Fruit fly (Drosophila melanogaster): ENCODE measurements around the gene Actn.

Gene Actn

DNA sequence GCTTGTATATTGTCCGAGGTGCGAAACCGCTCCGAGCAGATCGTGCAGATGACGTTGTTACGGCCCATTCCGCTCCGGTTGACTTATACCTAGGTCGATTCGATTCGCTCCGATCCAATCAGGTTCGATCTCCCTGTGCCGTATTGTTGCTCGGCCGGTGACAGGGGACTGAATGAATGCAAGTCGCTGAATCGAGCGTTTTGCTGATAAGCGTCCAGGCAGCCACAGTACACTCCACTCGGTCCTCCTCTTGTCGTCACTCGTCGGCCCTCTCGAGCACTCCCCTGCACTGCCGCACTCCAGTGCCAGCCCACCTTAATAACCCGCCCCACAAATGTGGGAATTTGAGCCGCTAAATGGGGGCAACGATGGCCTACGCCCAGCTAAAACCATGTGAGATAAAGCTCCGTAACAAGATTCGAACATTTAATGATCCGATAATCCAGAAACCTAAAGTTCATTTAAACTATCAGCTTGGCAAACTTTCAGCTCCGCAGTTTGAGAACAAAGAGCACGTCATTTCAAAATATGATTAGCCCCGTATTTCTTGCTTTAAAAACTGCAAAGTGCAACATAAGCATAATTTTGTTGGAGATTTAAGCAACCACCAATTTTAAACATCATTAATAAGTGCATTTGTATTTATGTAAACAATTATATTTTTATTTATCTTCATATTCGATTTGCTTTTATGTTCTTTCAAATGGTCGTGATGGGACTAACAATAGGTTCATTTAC lies 1.7 kb upstream of the Actn start, which contains the start of gene CG4325:
CG4325 (minus strand) TSS at position 159 of the 738 bp plus-strand sequence.
- TF ChIP-seq CG8478 (optimal IDR thresholded peaks at IDR 0.05), result no peak
- no peak for TF ChIP-seq Dll (optimal IDR thresholded peaks at IDR 0.05)
- TF ChIP-seq usp (GFP tag; optimal IDR thresholded peaks at IDR 0.05), result no peak
- TF ChIP-seq psq (optimal IDR thresholded peaks at IDR 0.05), result no peak
- TF ChIP-seq EcR (GFP tag; optimal IDR thresholded peaks at IDR 0.05), result no peak
- TF ChIP-seq pan (optimal IDR thresholded peaks at IDR 0.05), result no peak

DNA sequence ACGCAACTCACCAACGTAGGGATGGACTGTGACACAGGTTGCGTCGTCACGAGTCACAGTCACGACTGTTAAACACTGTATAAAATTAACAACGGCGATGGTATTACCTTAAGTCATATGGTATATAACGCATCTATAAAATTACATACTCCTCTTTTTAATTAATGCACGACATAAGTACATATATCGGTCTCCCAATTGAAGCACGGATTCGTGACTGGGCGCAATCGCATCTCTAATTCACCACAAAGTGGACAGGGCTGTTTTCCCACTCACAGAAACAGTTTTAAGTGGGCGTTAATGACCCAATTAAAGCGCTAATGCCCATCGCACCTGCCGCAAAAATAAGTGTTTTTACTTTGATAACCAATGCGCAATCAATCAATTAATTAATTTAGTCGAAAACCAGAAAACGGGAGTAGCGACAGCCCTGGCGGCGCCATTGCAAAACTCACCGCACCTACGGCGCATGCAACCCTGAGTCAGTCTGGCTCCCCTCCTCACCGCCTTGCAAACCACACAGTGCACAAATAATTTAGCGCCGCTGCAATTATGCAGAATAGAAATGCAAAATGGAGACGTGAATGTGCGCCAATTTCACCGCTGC lies 696 bp downstream of the Actn start, which contains the start of gene CG4313:
CG4313 (plus strand) TSS at position 557 of the 607 bp plus-strand sequence.
- TF ChIP-seq Dll (optimal IDR thresholded peaks at IDR 0.05), result no peak
- no peak for TF ChIP-seq pan (optimal IDR thresholded peaks at IDR 0.05)
- no peak for TF ChIP-seq psq (optimal IDR thresholded peaks at IDR 0.05)
- TF ChIP-seq EcR (GFP tag; optimal IDR thresholded peaks at IDR 0.05), result no peak
- TF ChIP-seq usp (GFP tag; optimal IDR thresholded peaks at IDR 0.05), result no peak

DNA sequence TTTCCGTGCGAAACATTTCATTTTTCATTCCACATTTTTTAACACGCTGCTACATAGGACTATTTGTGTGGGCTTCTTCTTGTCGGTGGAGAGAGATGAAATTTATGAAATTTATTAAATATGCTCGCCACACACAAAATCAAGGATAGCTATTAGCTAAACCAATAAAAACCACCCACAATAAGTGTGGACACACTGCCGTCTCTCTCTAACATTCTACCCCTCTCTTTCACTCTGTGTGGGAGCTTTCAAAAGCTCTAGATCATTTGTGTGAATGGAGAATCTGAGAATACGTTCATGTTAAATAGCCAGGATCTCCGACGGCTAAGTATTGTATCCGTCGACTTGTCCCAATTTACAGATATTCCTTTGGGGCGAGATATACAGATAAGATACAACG lies 4.5 kb downstream of the Actn start:
- TF ChIP-seq usp (GFP tag; optimal IDR thresholded peaks at IDR 0.05) (no peak), CG8478 (optimal IDR thresholded peaks at IDR 0.05) (no peak), psq (optimal IDR thresholded peaks at IDR 0.05) (no peak), pan (optimal IDR thresholded peaks at IDR 0.05) (no peak), Dll (optimal IDR thresholded peaks at IDR 0.05) (no peak), EcR (GFP tag; optimal IDR thresholded peaks at IDR 0.05) (no peak)

DNA sequence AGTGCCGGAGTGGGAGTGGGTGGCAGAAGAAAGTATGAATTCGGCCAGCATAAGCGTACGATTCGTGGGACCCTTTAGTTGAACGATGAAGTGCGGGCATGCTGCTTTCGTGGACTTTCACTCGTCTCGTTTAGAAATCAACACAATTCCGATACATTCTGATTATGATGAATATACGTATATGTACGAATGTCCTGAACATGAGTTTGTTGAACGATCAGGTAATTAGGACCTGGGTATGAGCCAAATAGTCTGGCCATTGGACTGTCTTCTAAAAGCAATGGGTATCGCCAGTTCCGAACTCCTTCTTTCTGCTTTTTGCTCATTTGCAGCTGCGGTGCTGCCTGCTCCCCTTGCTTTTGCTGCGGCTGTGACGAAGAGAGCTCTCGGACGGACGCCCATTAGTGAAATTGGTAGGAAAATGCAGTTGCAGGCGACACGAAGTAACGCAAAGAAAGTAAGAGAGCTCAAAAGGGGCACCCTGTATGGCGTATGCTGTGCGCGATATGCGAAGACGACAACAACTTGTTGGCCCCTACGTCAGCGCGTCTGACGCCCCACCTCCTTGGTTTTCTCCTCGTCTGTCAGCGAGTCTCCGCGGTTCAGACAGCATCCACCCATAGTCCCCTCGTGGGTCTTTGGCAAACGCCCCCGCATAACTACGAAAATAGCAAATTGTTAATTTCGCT lies 5.2 kb downstream of the Actn start:
- peak; percentile 92 for TF ChIP-seq pan (optimal IDR thresholded peaks at IDR 0.05)
- no peak for TF ChIP-seq CG8478 (optimal IDR thresholded peaks at IDR 0.05)

DNA sequence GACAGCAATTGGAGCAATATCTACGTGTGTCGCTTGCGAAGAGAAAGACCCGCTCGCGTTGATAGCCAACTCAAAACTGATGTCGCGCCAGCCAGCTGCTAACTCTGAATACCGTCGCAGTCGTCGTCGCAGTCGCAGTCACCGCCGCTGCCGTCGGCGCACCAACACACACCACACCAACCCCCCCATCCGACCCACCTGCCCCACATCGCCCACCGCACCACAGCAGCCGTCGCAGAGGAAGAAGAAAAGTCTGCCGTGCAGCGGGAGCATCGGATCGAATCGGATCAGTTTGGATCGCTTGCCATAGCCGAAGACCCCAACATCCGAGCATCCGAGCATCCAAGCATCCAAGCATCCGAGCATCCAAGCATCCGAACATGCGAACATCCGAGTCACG lies 5.7 kb downstream of the Actn start:
- TF ChIP-seq pan (optimal IDR thresholded peaks at IDR 0.05) (no peak), CG8478 (optimal IDR thresholded peaks at IDR 0.05) (no peak), Dll (optimal IDR thresholded peaks at IDR 0.05) (no peak), psq (optimal IDR thresholded peaks at IDR 0.05) (no peak), EcR (GFP tag; optimal IDR thresholded peaks at IDR 0.05) (no peak), usp (GFP tag; optimal IDR thresholded peaks at IDR 0.05) (no peak)

DNA sequence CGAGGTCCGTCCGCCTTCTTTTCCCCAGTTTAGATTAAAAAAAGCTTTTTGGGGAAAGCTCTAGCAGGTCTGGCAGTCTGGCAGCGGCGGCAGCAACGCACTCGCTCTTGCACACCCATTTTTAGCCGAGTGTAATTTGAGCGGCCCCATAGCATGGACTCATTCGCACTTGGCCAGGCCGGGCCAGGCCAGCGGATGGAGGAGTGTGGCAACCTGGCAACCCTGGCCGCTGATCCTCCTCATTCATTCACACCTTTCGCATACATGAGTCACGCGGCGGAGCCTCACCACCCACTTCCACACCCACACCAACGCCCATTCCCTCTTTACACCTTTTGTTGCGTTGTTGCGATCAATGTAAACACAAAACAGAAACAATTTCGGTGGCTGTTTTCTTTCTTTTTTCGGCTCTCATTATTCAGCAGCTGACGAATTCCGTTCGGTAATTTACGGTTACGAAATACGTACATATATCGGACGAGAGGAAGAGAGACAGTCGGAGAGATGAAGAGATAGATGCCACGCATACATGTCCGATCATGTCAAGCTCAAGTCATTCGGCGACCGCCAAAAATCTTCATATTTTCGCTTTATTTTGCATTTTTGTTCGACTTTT lies 9.2 kb downstream of the Actn start:
- TF ChIP-seq Dll (optimal IDR thresholded peaks at IDR 0.05) (no peak), CG8478 (optimal IDR thresholded peaks at IDR 0.05) (no peak)

DNA sequence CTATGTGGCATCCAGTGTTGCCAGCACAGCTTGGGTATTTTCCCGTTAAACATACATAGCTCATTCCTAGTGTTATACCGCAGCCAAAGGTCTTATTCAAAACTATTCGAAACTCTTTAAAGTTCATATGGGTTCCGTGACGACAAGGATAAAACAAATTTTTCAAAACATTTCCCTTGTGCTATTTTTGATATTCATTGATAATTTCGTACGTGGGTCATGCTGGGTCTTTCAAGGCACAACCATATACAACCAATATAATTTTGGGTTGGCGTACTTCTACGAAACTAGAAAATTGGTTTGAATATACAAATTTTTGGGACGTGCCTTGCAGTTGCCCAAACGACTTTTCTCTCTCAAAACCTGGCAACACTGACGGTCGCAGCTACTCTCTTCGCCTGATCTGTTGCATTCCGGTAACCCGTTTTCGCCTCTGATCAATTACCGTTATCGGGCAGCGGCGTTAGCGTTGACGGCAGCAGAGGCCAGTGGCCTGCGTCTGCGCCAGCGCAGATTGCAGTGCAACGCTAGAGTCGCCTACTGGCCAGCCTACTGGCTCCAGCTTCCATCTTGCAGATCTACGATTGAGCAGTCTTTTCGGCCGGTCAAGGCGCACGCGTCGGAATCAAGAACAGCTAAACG lies 9.8 kb downstream of the Actn start:
- TF ChIP-seq CG8478 (optimal IDR thresholded peaks at IDR 0.05) (no peak), usp (GFP tag; optimal IDR thresholded peaks at IDR 0.05) (no peak), Dll (optimal IDR thresholded peaks at IDR 0.05) (no peak), pan (optimal IDR thresholded peaks at IDR 0.05) (no peak), psq (optimal IDR thresholded peaks at IDR 0.05) (no peak), EcR (GFP tag; optimal IDR thresholded peaks at IDR 0.05) (no peak)

DNA sequence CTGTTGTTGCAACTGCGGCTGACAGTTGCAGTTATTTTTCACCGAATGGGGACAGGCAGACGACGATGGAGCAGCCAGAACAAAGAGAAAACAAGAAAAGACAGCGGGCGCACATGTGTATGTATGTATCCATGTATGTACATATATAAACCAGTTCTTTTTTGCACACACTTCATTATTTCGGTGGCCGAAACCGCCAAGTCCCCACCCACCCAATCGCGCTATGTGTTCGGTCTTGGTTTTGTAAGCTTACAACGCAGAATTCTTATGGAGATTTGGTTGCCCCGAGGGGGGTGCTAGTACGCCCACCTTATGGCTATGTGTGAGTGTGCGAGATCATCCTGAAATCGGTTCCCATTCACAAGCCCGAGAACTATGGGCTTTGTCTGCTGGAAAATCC lies 10.8 kb downstream of the Actn start:
- TF ChIP-seq EcR (GFP tag; optimal IDR thresholded peaks at IDR 0.05) (no peak), psq (optimal IDR thresholded peaks at IDR 0.05) (no peak), pan (optimal IDR thresholded peaks at IDR 0.05) (no peak), usp (GFP tag; optimal IDR thresholded peaks at IDR 0.05) (no peak), CG8478 (optimal IDR thresholded peaks at IDR 0.05) (no peak), Dll (optimal IDR thresholded peaks at IDR 0.05) (no peak)

DNA sequence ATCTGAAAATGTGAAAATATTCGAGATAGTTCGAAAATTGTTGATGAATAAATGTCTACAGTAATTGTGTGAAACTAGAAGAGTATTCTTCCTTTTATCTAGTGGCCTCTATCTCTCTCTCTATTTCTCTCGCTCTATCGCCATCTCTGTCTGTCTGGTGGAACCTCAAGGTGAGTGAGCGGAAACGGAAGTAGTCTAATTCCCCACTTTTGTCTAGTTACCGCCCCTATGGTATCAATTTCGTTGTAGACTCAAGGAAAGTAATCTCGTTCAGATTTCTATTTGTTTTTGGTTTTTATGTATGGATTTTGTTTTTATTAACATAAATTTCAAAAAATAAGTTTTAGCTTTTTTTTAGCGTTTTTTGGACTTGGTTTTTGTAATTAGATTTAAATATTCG lies 17.3 kb downstream of the Actn start:
- no peak for TF ChIP-seq pan (optimal IDR thresholded peaks at IDR 0.05)
- no peak for TF ChIP-seq Dll (optimal IDR thresholded peaks at IDR 0.05)
- no peak for TF ChIP-seq CG8478 (optimal IDR thresholded peaks at IDR 0.05)
- TF ChIP-seq EcR (GFP tag; optimal IDR thresholded peaks at IDR 0.05), result no peak

DNA sequence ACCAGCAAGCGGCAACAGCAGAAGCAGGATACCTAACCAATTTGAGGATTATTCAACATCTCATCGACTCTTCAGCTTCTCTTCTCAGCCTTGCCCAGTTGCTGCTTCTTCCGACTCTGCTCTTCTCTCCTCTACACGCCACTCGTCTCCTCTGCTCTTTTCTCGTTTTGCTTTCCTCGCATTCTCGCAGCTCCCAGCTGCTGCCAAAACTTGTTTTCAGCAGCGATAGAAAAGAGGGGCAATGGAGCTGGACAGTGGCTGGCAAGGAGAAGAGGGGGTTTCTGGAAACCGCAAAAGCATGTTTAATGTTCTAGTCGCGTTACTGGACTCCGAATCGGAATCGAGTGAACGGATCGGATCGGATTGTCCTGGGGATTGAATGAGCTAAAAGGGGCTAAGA lies 28.7 kb downstream of the Actn start:
- no peak for TF ChIP-seq usp (GFP tag; optimal IDR thresholded peaks at IDR 0.05)
- TF ChIP-seq EcR (GFP tag; optimal IDR thresholded peaks at IDR 0.05), result no peak
- no peak for TF ChIP-seq Dll (optimal IDR thresholded peaks at IDR 0.05)
- TF ChIP-seq CG8478 (optimal IDR thresholded peaks at IDR 0.05), result no peak
- no peak for TF ChIP-seq pan (optimal IDR thresholded peaks at IDR 0.05)
- TF ChIP-seq psq (optimal IDR thresholded peaks at IDR 0.05), result no peak

DNA sequence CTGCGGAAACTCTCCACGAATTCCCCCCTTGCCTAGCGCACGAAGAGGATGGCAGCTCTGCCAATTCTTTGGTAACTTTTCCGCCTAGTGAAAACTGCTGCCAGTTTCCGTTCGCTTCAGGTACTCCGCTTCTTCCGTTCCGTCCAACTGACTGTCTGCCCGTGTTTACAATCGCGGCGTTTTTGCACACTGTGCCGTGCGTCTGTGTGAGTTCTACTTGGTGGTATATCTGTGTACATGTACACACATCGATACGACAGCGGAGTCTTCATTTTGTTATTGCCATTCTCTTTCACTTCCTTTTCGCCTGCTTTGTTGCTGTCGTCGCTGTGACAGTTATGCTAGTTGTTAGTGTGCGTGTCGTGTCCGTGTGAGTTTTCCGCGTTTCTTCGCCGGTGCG lies 29.3 kb downstream of the Actn start:
- no peak for TF ChIP-seq usp (GFP tag; optimal IDR thresholded peaks at IDR 0.05)

DNA sequence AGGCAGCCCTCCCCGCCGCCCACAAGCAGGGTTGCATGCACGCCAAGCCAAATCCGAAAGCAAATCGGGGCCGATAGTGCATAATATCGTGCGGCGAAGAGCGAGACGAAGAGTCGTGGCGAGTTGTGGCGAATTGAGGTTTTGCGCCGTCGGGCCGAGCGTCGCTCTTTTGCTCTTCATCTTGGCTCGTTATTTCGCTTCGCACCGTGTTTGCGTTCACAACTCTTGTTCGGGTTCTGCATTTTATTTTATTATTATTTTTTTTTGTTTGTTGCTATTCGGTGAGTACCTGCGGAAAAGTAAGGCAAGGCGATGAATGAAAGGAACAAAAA lies 30.0 kb downstream of the Actn start:
- TF ChIP-seq EcR (GFP tag; optimal IDR thresholded peaks at IDR 0.05) (no peak), Dll (optimal IDR thresholded peaks at IDR 0.05) (peak; percentile 11)

All from whole organism.